Worm (Caenorhabditis elegans) whole organism, mixed stage, embryonic: ENCODE data around the gene sfxn-1.1.

Experiments used
- M03D4.4 ChIP-seq: sonication (generic microtip); optimal IDR thresholded peaks from 2 replicates; lab custom pipeline; 2017; ENCODE audit warnings: mild to moderate bottlenecking, missing genetic modification characterization, missing compliant biosample characterization
- bed-3 ChIP-seq: fragments of 200-800 bp; sonication (Bioruptor generic); optimal IDR thresholded peaks from 3 replicates; lab custom pipeline; 2018; ENCODE audit warnings: mild to moderate bottlenecking, missing genetic modification characterization, moderate library complexity, missing compliant biosample characterization
- blmp-1 ChIP-seq: fragments of 150-350 bp; optimal IDR thresholded peaks from 2 replicates; lab custom pipeline; 2014; ENCODE audit warnings: missing biosample characterization, missing genetic modification characterization
- ceh-39 ChIP-seq: fragments of 150-350 bp; optimal IDR thresholded peaks from 2 replicates; lab custom pipeline; 2014; ENCODE audit warnings: missing biosample characterization, missing genetic modification characterization
- ceh-43 ChIP-seq: fragments of 200-800 bp; sonication (Bioruptor generic); optimal IDR thresholded peaks from 2 replicates; lab custom pipeline; 2018; ENCODE audit warnings: mild to moderate bottlenecking, missing genetic modification characterization, moderate library complexity, missing compliant biosample characterization
- ceh-83 ChIP-seq: fragments of 200-800 bp; sonication (Bioruptor generic); optimal IDR thresholded peaks from 2 replicates; lab custom pipeline; 2018; ENCODE audit warnings: mild to moderate bottlenecking, missing genetic modification characterization, missing compliant biosample characterization
- ces-1 ChIP-seq: fragments of 150-350 bp; optimal IDR thresholded peaks from 2 replicates; lab custom pipeline; 2014; ENCODE audit warnings: missing biosample characterization, missing genetic modification reagents, missing genetic modification characterization
- cnd-1 ChIP-seq: fragments of 200-800 bp; sonication (Bioruptor generic); optimal IDR thresholded peaks from 2 replicates; lab custom pipeline; 2018; ENCODE audit warnings: mild to moderate bottlenecking, missing genetic modification characterization, missing compliant biosample characterization
- drap-1 ChIP-seq: fragments of 200-800 bp; sonication (Bioruptor generic); optimal IDR thresholded peaks from 3 replicates; lab custom pipeline; 2018; ENCODE audit warnings: mild to moderate bottlenecking, missing genetic modification characterization, missing compliant biosample characterization
- elt-1 ChIP-seq: sonication (generic microtip); optimal IDR thresholded peaks from 2 replicates; lab custom pipeline; 2017; ENCODE audit warnings: missing genetic modification characterization, mild to moderate bottlenecking, missing compliant biosample characterization, antibody characterized with exemption, moderate library complexity, borderline replicate concordance; ENCODE audit not compliant: insufficient read depth
- elt-3 ChIP-seq: fragments of 150-350 bp; optimal IDR thresholded peaks from 2 replicates; lab custom pipeline; 2014; ENCODE audit warnings: missing biosample characterization, missing genetic modification characterization
- flh-1 ChIP-seq: fragments of 200-800 bp; sonication (Bioruptor generic); optimal IDR thresholded peaks from 2 replicates; lab custom pipeline; 2018; ENCODE audit warnings: mild to moderate bottlenecking, missing genetic modification characterization, moderate library complexity, missing compliant biosample characterization
- lin-32 ChIP-seq: fragments of 200-800 bp; sonication (Bioruptor generic); optimal IDR thresholded peaks from 2 replicates; lab custom pipeline; 2018; ENCODE audit warnings: mild to moderate bottlenecking, missing genetic modification characterization, missing compliant biosample characterization
- mab-5 ChIP-seq: fragments of 150-350 bp; optimal IDR thresholded peaks from 2 replicates; lab custom pipeline; 2014; ENCODE audit warnings: missing biosample characterization, missing genetic modification characterization
- mep-1 ChIP-seq: fragments of 150-350 bp; optimal IDR thresholded peaks from 2 replicates; lab custom pipeline; 2017; ENCODE audit warnings: missing biosample characterization, missing genetic modification reagents, missing genetic modification characterization, inconsistent platforms
- mls-2 ChIP-seq: sonication (generic microtip); optimal IDR thresholded peaks from 2 replicates; lab custom pipeline; 2016; ENCODE audit warnings: mild to moderate bottlenecking, missing genetic modification characterization, moderate library complexity, missing compliant biosample characterization
- nhr-12 ChIP-seq: fragments of 150-350 bp; optimal IDR thresholded peaks from 2 replicates; lab custom pipeline; 2014; ENCODE audit warnings: missing biosample characterization, missing genetic modification characterization
- nhr-2 ChIP-seq: fragments of 150-350 bp; optimal IDR thresholded peaks from 2 replicates; lab custom pipeline; 2014; ENCODE audit warnings: missing biosample characterization, missing genetic modification characterization
- nhr-237 ChIP-seq: fragments of 150-350 bp; optimal IDR thresholded peaks from 2 replicates; lab custom pipeline; 2014; ENCODE audit warnings: missing biosample characterization, missing genetic modification characterization
- nhr-28 ChIP-seq: fragments of 150-350 bp; optimal IDR thresholded peaks from 2 replicates; lab custom pipeline; 2014; ENCODE audit warnings: missing biosample characterization, missing genetic modification characterization
- nhr-76 ChIP-seq: sonication (generic microtip); optimal IDR thresholded peaks from 2 replicates; lab custom pipeline; 2017; ENCODE audit warnings: missing biosample characterization, missing genetic modification characterization
- pha-4 ChIP-seq: fragments of 150-350 bp; optimal IDR thresholded peaks from 2 replicates; lab custom pipeline; 2018; ENCODE audit warnings: missing biosample characterization, missing genetic modification reagents, missing genetic modification characterization
- sem-2 ChIP-seq: fragments of 200-800 bp; sonication (Bioruptor generic); optimal IDR thresholded peaks from 2 replicates; lab custom pipeline; 2018; ENCODE audit warnings: mild to moderate bottlenecking, missing genetic modification characterization, missing compliant biosample characterization
- snpc-4 ChIP-seq: fragments of 150-350 bp; optimal IDR thresholded peaks from 2 replicates; lab custom pipeline; 2014; ENCODE audit warnings: missing biosample characterization, missing genetic modification characterization
- sptf-1 ChIP-seq: sonication (generic microtip); optimal IDR thresholded peaks from 2 replicates; lab custom pipeline; 2017; ENCODE audit warnings: mild to moderate bottlenecking, missing genetic modification characterization, moderate library complexity, missing compliant biosample characterization
- tbx-8 ChIP-seq: fragments of 200-800 bp; sonication (Bioruptor generic); optimal IDR thresholded peaks from 2 replicates; lab custom pipeline; 2018; ENCODE audit warnings: mild to moderate bottlenecking, missing genetic modification characterization, moderate library complexity, missing compliant biosample characterization
- unc-120 ChIP-seq: sonication (generic microtip); optimal IDR thresholded peaks from 2 replicates; lab custom pipeline; 2017; ENCODE audit warnings: missing genetic modification characterization, missing compliant biosample characterization; ENCODE audit not compliant: poor library complexity, severe bottlenecking
- unc-39 ChIP-seq: fragments of 150-350 bp; optimal IDR thresholded peaks from 2 replicates; lab custom pipeline; 2014; ENCODE audit warnings: missing biosample characterization, missing genetic modification characterization
- unc-62 ChIP-seq: fragments of 150-350 bp; optimal IDR thresholded peaks from 2 replicates; lab custom pipeline; 2014; ENCODE audit warnings: missing biosample characterization, missing genetic modification reagents, missing genetic modification characterization
- zip-8 ChIP-seq: fragments of 150-350 bp; optimal IDR thresholded peaks from 2 replicates; lab custom pipeline; 2014; ENCODE audit warnings: missing biosample characterization, missing genetic modification characterization
- ztf-11 ChIP-seq: fragments of 150-350 bp; optimal IDR thresholded peaks from 2 replicates; lab custom pipeline; 2014; ENCODE audit warnings: missing biosample characterization, missing genetic modification characterization

Gene sfxn-1.1

DNA sequence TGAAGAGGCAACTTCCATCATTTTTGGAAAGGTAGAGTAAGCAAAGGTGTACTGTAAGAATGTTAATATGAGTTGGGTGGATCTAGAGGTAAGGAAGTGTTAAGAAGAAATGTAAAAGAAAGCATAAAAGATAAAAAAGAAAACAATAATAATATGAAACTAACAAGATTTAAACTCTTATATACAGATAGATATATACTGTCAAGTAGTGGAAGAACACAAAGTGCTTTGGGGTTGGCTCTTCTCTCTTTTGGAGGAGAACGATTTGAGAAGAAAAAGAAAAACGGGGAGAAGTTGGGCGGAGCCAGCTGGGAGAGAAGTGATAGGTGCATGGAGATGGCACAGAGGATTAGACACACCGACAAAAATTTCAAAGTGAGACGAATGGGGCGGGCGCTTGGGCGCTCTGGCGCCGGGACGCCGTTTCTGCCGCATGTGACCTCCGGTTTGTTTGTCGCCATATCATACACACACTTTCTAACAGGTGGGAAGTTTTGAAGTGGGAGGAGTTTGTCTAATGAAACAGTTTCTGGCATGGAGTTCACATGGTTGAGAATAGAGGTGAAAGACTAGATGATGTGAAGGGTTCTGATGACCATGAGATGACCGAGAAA, 31.2 kb downstream of the sfxn-1.1 start, which contains the start of gene T19H5.4:
Gene T19H5.4 (minus strand): TSS at position 51 of the 614 bp plus-strand sequence.
- no peak for TF ChIP-seq flh-1 (GFP tag; lab: Kevin White, UChicago)
- no peak for TF ChIP-seq ces-1
- TF ChIP-seq snpc-4 (tag; lab: Kevin White, UChicago), result no peak
- no peak for TF ChIP-seq nhr-76
- TF ChIP-seq blmp-1, result no peak
- no peak for TF ChIP-seq mls-2 (tag; lab: Kevin White, UChicago)
- TF ChIP-seq cnd-1, result no peak
- no peak for TF ChIP-seq zip-8 (tag; lab: Kevin White, UChicago)
- no peak for TF ChIP-seq sem-2 (GFP tag; lab: Kevin White, UChicago)
- no peak for TF ChIP-seq nhr-2 (tag; lab: Kevin White, UChicago)
- no peak for TF ChIP-seq M03D4.4
- no peak for TF ChIP-seq bed-3 (GFP tag; lab: Kevin White, UChicago)
- TF ChIP-seq ceh-43 (GFP tag; lab: Kevin White, UChicago), result no peak
- TF ChIP-seq unc-62 (GFP tag; lab: Kevin White, UChicago), result no peak
- TF ChIP-seq sptf-1 (tag; lab: Kevin White, UChicago), result no peak
- no peak for TF ChIP-seq nhr-237
- TF ChIP-seq ceh-39 (tag; lab: Kevin White, UChicago), result no peak
- TF ChIP-seq tbx-8 (GFP tag; lab: Kevin White, UChicago), result no peak
- TF ChIP-seq unc-39 (tag; lab: Kevin White, UChicago), result no peak
- no peak for TF ChIP-seq elt-1

DNA sequence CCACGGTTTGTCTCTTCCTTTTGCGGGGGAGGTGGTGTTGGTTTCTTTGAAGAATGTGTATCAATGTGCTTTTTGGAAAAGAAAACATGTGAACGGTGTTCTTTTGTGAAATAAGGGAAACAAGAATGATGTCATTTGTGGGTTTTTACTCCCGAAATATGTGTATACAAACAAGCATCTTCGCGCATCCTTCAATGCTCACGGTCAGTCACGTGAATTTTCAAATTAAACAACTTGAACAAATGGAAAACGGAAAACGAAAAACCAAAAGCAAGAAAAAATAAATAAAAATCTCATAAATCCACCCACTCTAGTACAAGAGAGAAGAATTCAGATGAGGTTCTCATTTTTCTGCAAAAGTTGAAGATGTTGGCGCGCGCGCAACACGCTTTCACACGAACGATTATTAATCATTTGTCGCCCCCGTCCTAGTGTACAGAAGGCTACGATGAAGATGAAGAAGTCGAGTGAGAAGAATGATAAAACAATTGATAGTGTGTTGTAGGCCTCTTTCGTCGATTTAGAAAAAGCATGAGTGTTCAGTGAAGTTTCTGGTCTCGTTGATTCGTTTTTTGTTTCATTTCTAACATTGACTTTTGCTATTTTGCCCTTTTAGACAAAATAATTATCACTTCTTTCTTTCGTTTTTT, 33.5 kb downstream of the sfxn-1.1 start:
- no peak for TF ChIP-seq ceh-39 (tag; lab: Kevin White, UChicago)
- no peak for TF ChIP-seq unc-39 (tag; lab: Kevin White, UChicago)
- no peak for TF ChIP-seq blmp-1
- TF ChIP-seq unc-120 (tag; lab: Kevin White, UChicago), result no peak
- TF ChIP-seq mls-2 (tag; lab: Kevin White, UChicago), result no peak
- no peak for TF ChIP-seq mep-1 (tag; lab: Kevin White, UChicago)
- no peak for TF ChIP-seq nhr-12 (tag; lab: Kevin White, UChicago)
- no peak for TF ChIP-seq nhr-2 (tag; lab: Kevin White, UChicago)
- TF ChIP-seq sptf-1 (tag; lab: Kevin White, UChicago), result no peak
- TF ChIP-seq pha-4 (tag; lab: Kevin White, UChicago), result no peak
- no peak for TF ChIP-seq lin-32 (GFP tag; lab: Kevin White, UChicago)
- TF ChIP-seq sem-2 (GFP tag; lab: Kevin White, UChicago), result no peak
- no peak for TF ChIP-seq zip-8 (tag; lab: Kevin White, UChicago)
- no peak for TF ChIP-seq nhr-28 (tag; lab: Kevin White, UChicago)
- TF ChIP-seq elt-3 (tag; lab: Kevin White, UChicago), result no peak
- TF ChIP-seq unc-62 (GFP tag; lab: Kevin White, UChicago), result no peak
- no peak for TF ChIP-seq ces-1

DNA sequence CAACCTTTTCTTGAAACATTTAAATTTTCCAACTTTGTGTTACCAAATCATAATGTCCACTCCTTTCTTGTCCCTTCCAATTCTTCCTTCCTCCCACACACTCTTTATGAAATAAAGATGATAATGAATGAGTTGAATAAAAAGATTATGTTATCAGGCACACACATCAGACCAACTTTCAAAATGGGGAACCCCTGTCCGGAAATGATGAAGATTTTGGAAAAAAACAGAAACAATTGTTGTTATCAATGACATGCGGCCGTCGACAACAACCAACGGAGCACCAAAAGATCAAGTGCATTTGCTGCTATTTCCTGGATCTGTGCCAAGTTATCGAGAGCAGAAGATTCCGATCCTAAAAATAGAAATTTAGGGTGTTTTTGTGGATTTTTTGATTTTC, 35.3 kb downstream of the sfxn-1.1 start:
- TF ChIP-seq sem-2 (GFP tag; lab: Kevin White, UChicago) (no peak), sptf-1 (tag; lab: Kevin White, UChicago) (no peak), drap-1 (no peak), elt-3 (tag; lab: Kevin White, UChicago) (no peak), ztf-11 (tag; lab: Kevin White, UChicago) (no peak), mab-5 (tag; lab: Kevin White, UChicago) (no peak), elt-1 (no peak), tbx-8 (GFP tag; lab: Kevin White, UChicago) (no peak), ceh-83 (GFP tag; lab: Kevin White, UChicago) (no peak), mls-2 (tag; lab: Kevin White, UChicago) (no peak), M03D4.4 (no peak)

DNA sequence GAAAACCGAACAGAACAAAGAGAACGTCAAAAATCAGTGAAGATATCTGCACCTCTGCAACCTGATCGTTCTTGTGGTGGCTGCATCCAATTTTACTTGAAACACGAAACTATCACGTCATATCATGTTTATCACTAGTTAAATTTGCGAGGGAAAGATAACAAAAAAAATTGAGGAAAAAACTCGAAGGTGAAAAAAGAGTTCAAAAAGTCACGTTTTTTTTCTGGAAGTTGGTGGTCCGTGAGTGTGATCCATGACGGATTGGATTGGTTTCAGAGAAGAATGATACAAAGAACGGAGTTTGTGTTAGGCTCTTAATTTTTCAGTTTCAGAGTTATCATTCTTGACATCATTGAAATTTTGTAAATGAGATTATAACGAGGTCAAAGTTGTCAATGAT, 36.2 kb downstream of the sfxn-1.1 start:
- no peak for TF ChIP-seq nhr-237
- TF ChIP-seq tbx-8 (GFP tag; lab: Kevin White, UChicago), result no peak
- no peak for TF ChIP-seq sem-2 (GFP tag; lab: Kevin White, UChicago)
- TF ChIP-seq mls-2 (tag; lab: Kevin White, UChicago), result no peak
- no peak for TF ChIP-seq cnd-1
- TF ChIP-seq ztf-11 (tag; lab: Kevin White, UChicago), result no peak
- TF ChIP-seq unc-62 (GFP tag; lab: Kevin White, UChicago), result no peak
- no peak for TF ChIP-seq drap-1
